Worm (Caenorhabditis elegans) whole organism, L1 larva: ENCODE data around the gene F49C5.16.

Source experiments
- F16B12.6 ChIP-seq: fragments of 150-350 bp; optimal IDR thresholded peaks from 2 replicates; lab custom pipeline; 2014; ENCODE audit warnings: missing biosample characterization, missing genetic modification characterization
- ceh-63 ChIP-seq: fragments of 200-800 bp; sonication (Bioruptor generic); optimal IDR thresholded peaks from 2 replicates; lab custom pipeline; 2018; ENCODE audit warnings: mild to moderate bottlenecking, missing genetic modification characterization, missing compliant biosample characterization
- ceh-82 ChIP-seq, 3 experiments: fragments of 150-350 bp in 1 of 3; sonication (generic microtip) in 2 of 3; optimal IDR thresholded peaks; 2 replicates each; lab custom pipeline; 2014 to 2017; ENCODE audit warnings: missing biosample characterization in 3 of 3, missing genetic modification characterization in 3 of 3
- lin-39 ChIP-seq: fragments of 150-350 bp; optimal IDR thresholded peaks from 2 replicates; lab custom pipeline; 2014; ENCODE audit warnings: missing biosample characterization, missing genetic modification reagents, missing genetic modification characterization
- lsy-2 ChIP-seq, 2 experiments: fragments of 150-350 bp; optimal IDR thresholded peaks; 2 replicates each; lab custom pipeline; 2014; ENCODE audit warnings: missing biosample characterization in 2 of 2, missing genetic modification characterization in 2 of 2
- mab-9 ChIP-seq: fragments of 200-800 bp; sonication (Bioruptor generic); IDR thresholded peaks from 2 replicates; pipeline ENCODE4 v1.3.6; 2022; ENCODE audit warnings: missing genetic modification reagents, missing genetic modification characterization, missing compliant biosample characterization
- nhr-11 ChIP-seq: fragments of 150-350 bp; optimal IDR thresholded peaks from 2 replicates; lab custom pipeline; 2014; ENCODE audit warnings: missing biosample characterization, missing genetic modification characterization
- nhr-237 ChIP-seq: fragments of 150-350 bp; optimal IDR thresholded peaks from 2 replicates; lab custom pipeline; 2014; ENCODE audit warnings: missing biosample characterization, missing genetic modification characterization
- snpc-4 ChIP-seq: fragments of 150-350 bp; optimal IDR thresholded peaks from 2 replicates; lab custom pipeline; 2014; ENCODE audit warnings: missing biosample characterization, missing genetic modification characterization
- unc-130 ChIP-seq: fragments of 150-350 bp; optimal IDR thresholded peaks from 2 replicates; lab custom pipeline; 2017; ENCODE audit warnings: missing biosample characterization, missing genetic modification characterization, inconsistent platforms

DNA sequence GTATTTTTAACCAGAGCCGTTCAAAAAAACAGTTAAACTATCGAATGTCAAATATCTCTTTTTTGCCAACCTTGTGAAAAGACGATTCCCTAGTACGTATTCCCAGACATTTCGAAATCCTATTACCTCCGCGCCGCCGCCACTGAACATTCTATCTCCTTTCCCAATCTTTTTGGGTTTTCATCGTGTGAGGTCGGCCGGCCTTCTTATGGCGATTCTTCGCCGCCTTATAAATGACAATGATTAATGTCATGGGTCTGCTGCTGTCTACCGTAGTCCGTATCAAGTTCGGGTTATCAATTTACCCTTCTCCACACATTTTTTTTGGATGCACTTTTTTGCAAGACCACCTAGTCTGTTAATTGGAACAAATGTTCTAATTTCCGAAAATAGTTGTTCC is 2.0 kb downstream of the F49C5.16 start:
- TF ChIP-seq ceh-63 (GFP tag; lab: Kevin White, UChicago) (no peak), snpc-4 (no peak), nhr-11 (tag; lab: Kevin White, UChicago) (no peak), unc-130 (tag; lab: Kevin White, UChicago) (no peak), lin-39 (tag; lab: Kevin White, UChicago) (no peak), ceh-82 (tag; optimal IDR thresholded peaks at IDR 0.05; lab: Kevin White, UChicago) (no peak), mab-9 (GFP tag; lab: Robert Waterston, UW) (no peak), lsy-2 (tag; optimal IDR thresholded peaks at IDR 0.05; lab: Kevin White, UChicago) (no peak), nhr-237 (no peak), F16B12.6 (tag; lab: Kevin White, UChicago) (no peak)
